Fruit fly (Drosophila melanogaster): ENCODE results near the gene CG7990.

Gene CG7990

dm6 chrX:19208014-19208413 lies 6.2 kb upstream of the CG7990 start, which contains the start of gene Ulp1 (continued):
- TF ChIP-seq CG31388 (GFP tag; optimal IDR thresholded peaks at IDR 0.05): no peak
- TF ChIP-seq Hand (GFP tag; optimal IDR thresholded peaks at IDR 0.05): no peak
- no peak for TF ChIP-seq Hsf (GFP tag; optimal IDR thresholded peaks at IDR 0.05)
- no peak for TF ChIP-seq Trl (optimal IDR thresholded peaks at IDR 0.05)
- TF ChIP-seq Trl (GFP tag; optimal IDR thresholded peaks at IDR 0.05): no peak
- peak; percentile 87 for TF ChIP-seq zen (tag; optimal IDR thresholded peaks at IDR 0.05)
- peak; percentile 55 for TF ChIP-seq exex (tag; optimal IDR thresholded peaks at IDR 0.05)
- no peak for TF ChIP-seq Side (GFP tag; optimal IDR thresholded peaks at IDR 0.05)
- TF ChIP-seq Chrac-16 (GFP tag; optimal IDR thresholded peaks at IDR 0.05): peak; percentile 8
- TF ChIP-seq Hr3 (GFP tag; optimal IDR thresholded peaks at IDR 0.05): peak; percentile 31
- peak; percentile 12 for TF ChIP-seq pb (GFP tag; optimal IDR thresholded peaks at IDR 0.05)
- no peak for TF ChIP-seq cato (GFP tag; optimal IDR thresholded peaks at IDR 0.05; ENCODE audit: borderline replicate concordance)
- no peak for TF ChIP-seq usp (GFP tag; optimal IDR thresholded peaks at IDR 0.05)
- no peak for TF ChIP-seq cwo (GFP tag; optimal IDR thresholded peaks at IDR 0.05)
- TF ChIP-seq psq (GFP tag; optimal IDR thresholded peaks at IDR 0.05): no peak
- peak; percentile 5 for TF ChIP-seq CG8924 (tag; optimal IDR thresholded peaks at IDR 0.05)
- TF ChIP-seq Hmx (GFP tag; optimal IDR thresholded peaks at IDR 0.05): no peak
- TF ChIP-seq Fer1 (GFP tag; optimal IDR thresholded peaks at IDR 0.05): peak; percentile 13
- TF ChIP-seq CG10267 (tag; optimal IDR thresholded peaks at IDR 0.05): peak; percentile 85
- TF ChIP-seq Atf3 (GFP tag; optimal IDR thresholded peaks at IDR 0.05): no peak
- no peak for TF ChIP-seq CG14014 (GFP tag; IDR thresholded peaks at IDR 0.05)
- TF ChIP-seq dpn (GFP tag; optimal IDR thresholded peaks at IDR 0.05): peak in 1 of 2 experiments; percentile 42
- peak; percentile 16; the same call in 1 of the 2 replicates for TF ChIP-seq CG3847 (GFP tag; IDR thresholded peaks at IDR 0.05)
- TF ChIP-seq sd (tag; optimal IDR thresholded peaks at IDR 0.05): peak; percentile 45
- TF ChIP-seq CG7745 (tag; optimal IDR thresholded peaks at IDR 0.05): no peak
- TF ChIP-seq wek (GFP tag; optimal IDR thresholded peaks at IDR 0.05): no peak
- TF ChIP-seq CG33557 (GFP tag; optimal IDR thresholded peaks at IDR 0.05): no peak
- TF ChIP-seq CG9727 (GFP tag; optimal IDR thresholded peaks at IDR 0.05): no peak
- TF ChIP-seq h (optimal IDR thresholded peaks at IDR 0.05): no peak
- TF ChIP-seq eve (GFP tag; optimal IDR thresholded peaks at IDR 0.05): no peak
- no peak; the same call in 1 of the 2 replicates for TF ChIP-seq Adf1 (GFP tag; IDR thresholded peaks at IDR 0.05)
- no peak for TF ChIP-seq CG14965 (GFP tag; optimal IDR thresholded peaks at IDR 0.05; ENCODE audit: borderline replicate concordance)
- no peak for TF ChIP-seq Blimp-1 (GFP tag; optimal IDR thresholded peaks at IDR 0.05)
- no peak for TF ChIP-seq CG13123 (GFP tag; optimal IDR thresholded peaks at IDR 0.05)
- TF ChIP-seq croc (GFP tag; conservative IDR thresholded peaks at IDR 0.05): no peak
- no peak for TF ChIP-seq en (GFP tag; optimal IDR thresholded peaks at IDR 0.05)
- TF ChIP-seq crc (GFP tag; optimal IDR thresholded peaks at IDR 0.05): no peak
- TF ChIP-seq CG6791 (GFP tag; IDR thresholded peaks at IDR 0.05; ENCODE audit: partially characterized antibody): peak; percentile 71
- peak; percentile 42; the same call in 1 of the 2 replicates for TF ChIP-seq ssp (GFP tag; IDR thresholded peaks at IDR 0.05)
- TF ChIP-seq Max (GFP tag; optimal IDR thresholded peaks at IDR 0.05): no peak
- TF ChIP-seq CG1832 (GFP tag; optimal IDR thresholded peaks at IDR 0.05): no peak
- no peak for TF ChIP-seq CG12071 (GFP tag; optimal IDR thresholded peaks at IDR 0.05)
- TF ChIP-seq ranshi (GFP tag; IDR thresholded peaks at IDR 0.05): no peak
- TF ChIP-seq Sry-β (GFP tag; optimal IDR thresholded peaks at IDR 0.05): peak; percentile 71
- TF ChIP-seq rib (GFP tag; IDR thresholded peaks at IDR 0.05): no peak; the same call in 1 of the 2 replicates
- no peak for TF ChIP-seq sc (optimal IDR thresholded peaks at IDR 0.05)
- TF ChIP-seq sc (GFP tag; optimal IDR thresholded peaks at IDR 0.05): no peak
- peak; percentile 38 for TF ChIP-seq CHES-1-like (GFP tag; optimal IDR thresholded peaks at IDR 0.05)
- no peak for TF ChIP-seq aop (GFP tag; IDR thresholded peaks at IDR 0.05)
- TF ChIP-seq dimm (GFP tag; IDR thresholded peaks at IDR 0.05): no peak
- no peak for TF ChIP-seq CG4854 (GFP tag; optimal IDR thresholded peaks at IDR 0.05)
- no peak for TF ChIP-seq pita (GFP tag; optimal IDR thresholded peaks at IDR 0.05)
- no peak for TF ChIP-seq Dip3 (GFP tag; optimal IDR thresholded peaks at IDR 0.05)

Measured in whole organism, embryonic.